Worm (Caenorhabditis elegans) whole organism, L4 larva: Measurements from ENCODE around the gene mcm-3AP.

Experiments used
- aha-1 ChIP-seq: fragments of 150-350 bp; peaks from one replicate; lab custom pipeline; 2014; ENCODE audit warnings: missing biosample characterization, missing genetic modification characterization
- ceh-62 ChIP-seq: sonication (generic microtip); optimal IDR thresholded peaks from 2 replicates; lab custom pipeline; 2017; ENCODE audit warnings: missing biosample characterization, missing genetic modification characterization
- hif-1 ChIP-seq, 2 experiments: sonication (generic microtip); optimal IDR thresholded peaks; 2 replicates each; lab custom pipeline; 2016 to 2017; ENCODE audit warnings: missing compliant biosample characterization in 2 of 2, missing genetic modification characterization in 2 of 2, missing genetic modification reagents in 2 of 2, missing genotype in 2 of 2, mild to moderate bottlenecking in 1 of 2
- lin-1 ChIP-seq: fragments of 200-800 bp; sonication (Bioruptor generic); IDR thresholded peaks from 2 replicates; pipeline ENCODE4 v1.3.6; 2022; ENCODE audit warnings: missing genetic modification reagents, missing genetic modification characterization, missing compliant biosample characterization
- madf-5 ChIP-seq, 2 experiments: fragments of 200-800 bp; sonication (Bioruptor generic); IDR thresholded peaks; 2 replicates each; pipeline ENCODE4 v1.3.6; 2022; ENCODE audit warnings: missing compliant biosample characterization in 2 of 2, missing genetic modification characterization in 2 of 2
- mxl-3 ChIP-seq: fragments of 200-800 bp; sonication (Bioruptor generic); optimal IDR thresholded peaks from 2 replicates; lab custom pipeline; 2018; ENCODE audit warnings: mild to moderate bottlenecking, missing genetic modification characterization, missing compliant biosample characterization
- snpc-1.2 ChIP-seq: fragments of 200-800 bp; sonication (Bioruptor generic); IDR thresholded peaks from 2 replicates; pipeline ENCODE4 v1.3.6; 2022; ENCODE audit warnings: missing genetic modification reagents, missing genetic modification characterization, missing compliant biosample characterization
- unc-62 ChIP-seq, 3 experiments: fragments of 150-350 bp in 1 of 3; sonication (generic microtip); optimal IDR thresholded peaks in 2 of 3; peaks in 1 of 3; 1 replicate in 1 of 3; 2 replicates in 2 of 3; lab custom pipeline; 2014 to 2017; ENCODE audit warnings: missing biosample characterization in 3 of 3, missing genetic modification characterization in 3 of 3, missing genetic modification reagents in 3 of 3, missing genotype in 1 of 3

The mcm-3AP gene

ce11 chrIV:7994715-7995114, 46.2 kb downstream of the mcm-3AP start:
- TF ChIP-seq unc-62 (GFP tag; optimal IDR thresholded peaks at IDR 0.05 in 1 of 2; lab: Kevin White, UChicago) (peak in 1 of 2 experiments; percentile 69), unc-62 (tag; optimal IDR thresholded peaks at IDR 0.05; lab: Kevin White, UChicago) (no peak), hif-1 (tag; optimal IDR thresholded peaks at IDR 0.05; lab: Kevin White, UChicago) (no peak)

ce11 chrIV:8000763-8001162, 52.3 kb downstream of the mcm-3AP start:
- TF ChIP-seq ceh-62 (tag; lab: Kevin White, UChicago), result no peak
- peak; percentile 21 for TF ChIP-seq aha-1 (tag; lab: Kevin White, UChicago)
- TF ChIP-seq snpc-1.2, result no peak
- TF ChIP-seq mxl-3 (GFP tag; lab: Kevin White, UChicago), result no peak
- no peak for TF ChIP-seq madf-5 (GFP tag; IDR thresholded peaks at IDR 0.05; lab: Robert Waterston, UW)
- no peak for TF ChIP-seq lin-1
